Worm (Caenorhabditis elegans) whole organism, L2 larva: Measurements from ENCODE around the gene R03D7.8.

Experiments used
- C34F6.9 ChIP-seq: fragments of 150-350 bp; optimal IDR thresholded peaks from 2 replicates; lab custom pipeline; 2014; ENCODE audit warnings: missing biosample characterization, missing genetic modification characterization
- F13H6.1 ChIP-seq: sonication (generic microtip); optimal IDR thresholded peaks from 2 replicates; lab custom pipeline; 2016; ENCODE audit warnings: missing genetic modification characterization, missing compliant biosample characterization
- Y55F3AM.14 ChIP-seq: fragments of 200-800 bp; sonication (Bioruptor generic); optimal IDR thresholded peaks from 2 replicates; lab custom pipeline; 2018; ENCODE audit warnings: mild to moderate bottlenecking, missing genetic modification characterization, missing compliant biosample characterization
- alr-1 ChIP-seq: fragments of 150-350 bp; optimal IDR thresholded peaks from 2 replicates; lab custom pipeline; 2014; ENCODE audit warnings: missing biosample characterization, missing genetic modification characterization
- aly-2 ChIP-seq: fragments of 150-350 bp; optimal IDR thresholded peaks from 2 replicates; lab custom pipeline; 2014; ENCODE audit warnings: missing biosample characterization, missing genetic modification characterization
- blmp-1 ChIP-seq: sonication (generic microtip); optimal IDR thresholded peaks from 2 replicates; lab custom pipeline; 2017; ENCODE audit warnings: missing genetic modification characterization, mild to moderate bottlenecking, missing compliant biosample characterization, antibody characterized with exemption, moderate library complexity; ENCODE audit not compliant: insufficient read depth
- ceh-16 ChIP-seq: fragments of 150-350 bp; optimal IDR thresholded peaks from 2 replicates; lab custom pipeline; 2014; ENCODE audit warnings: missing biosample characterization, missing genetic modification characterization
- ceh-82 ChIP-seq: fragments of 150-350 bp; optimal IDR thresholded peaks from 2 replicates; lab custom pipeline; 2014; ENCODE audit warnings: missing biosample characterization, missing genetic modification characterization
- dmd-4 ChIP-seq: sonication (generic microtip); optimal IDR thresholded peaks from 2 replicates; lab custom pipeline; 2017; ENCODE audit warnings: missing biosample characterization, missing genetic modification characterization
- egl-27 ChIP-seq: sonication (generic microtip); optimal IDR thresholded peaks from 3 replicates; lab custom pipeline; 2017; ENCODE audit warnings: missing biosample characterization, missing genetic modification reagents, missing genetic modification characterization
- elt-1 ChIP-seq: fragments of 150-350 bp; optimal IDR thresholded peaks from 2 replicates; lab custom pipeline; 2014; ENCODE audit warnings: missing biosample characterization, missing genetic modification characterization
- fos-1 ChIP-seq: fragments of 150-350 bp; optimal IDR thresholded peaks from 2 replicates; lab custom pipeline; 2014; ENCODE audit warnings: missing biosample characterization, missing genetic modification characterization
- gmeb-1 ChIP-seq: fragments of 150-350 bp; optimal IDR thresholded peaks from 2 replicates; lab custom pipeline; 2014; ENCODE audit warnings: missing biosample characterization, missing genetic modification characterization
- lin-13 ChIP-seq: fragments of 150-350 bp; optimal IDR thresholded peaks from 2 replicates; lab custom pipeline; 2014; ENCODE audit warnings: missing biosample characterization, missing genetic modification reagents, missing genetic modification characterization
- lin-39 ChIP-seq: fragments of 150-350 bp; optimal IDR thresholded peaks from 2 replicates; lab custom pipeline; 2014; ENCODE audit warnings: missing biosample characterization, missing genetic modification reagents, missing genetic modification characterization
- lsy-2 ChIP-seq, 2 experiments: fragments of 150-350 bp in 1 of 2; sonication (generic microtip) in 1 of 2; optimal IDR thresholded peaks; 2 replicates each; lab custom pipeline; 2014 to 2017; ENCODE audit warnings: missing biosample characterization in 2 of 2, missing genetic modification characterization in 2 of 2
- mab-5 ChIP-seq: fragments of 150-350 bp; optimal IDR thresholded peaks from 2 replicates; lab custom pipeline; 2014; ENCODE audit warnings: missing biosample characterization, missing genetic modification characterization
- mdl-1 ChIP-seq, 2 experiments: fragments of 150-350 bp in 1 of 2; sonication (generic microtip) in 1 of 2; optimal IDR thresholded peaks; 2 replicates each; lab custom pipeline; 2017; ENCODE audit warnings: missing biosample characterization in 2 of 2, missing genetic modification characterization in 2 of 2
- nhr-10 ChIP-seq: sonication (generic microtip); optimal IDR thresholded peaks from 2 replicates; lab custom pipeline; 2017; ENCODE audit warnings: missing biosample characterization, missing genetic modification characterization
- nhr-12 ChIP-seq: fragments of 150-350 bp; optimal IDR thresholded peaks from 2 replicates; lab custom pipeline; 2014; ENCODE audit warnings: missing biosample characterization, missing genetic modification characterization
- nhr-129 ChIP-seq: fragments of 150-350 bp; optimal IDR thresholded peaks from 2 replicates; lab custom pipeline; 2014; ENCODE audit warnings: missing biosample characterization, missing genetic modification characterization
- nhr-21 ChIP-seq: fragments of 150-350 bp; optimal IDR thresholded peaks from 2 replicates; lab custom pipeline; 2014; ENCODE audit warnings: missing biosample characterization, missing genetic modification characterization
- nhr-237 ChIP-seq: fragments of 150-350 bp; optimal IDR thresholded peaks from 2 replicates; lab custom pipeline; 2014; ENCODE audit warnings: missing biosample characterization, missing genetic modification characterization
- nhr-25 ChIP-seq: fragments of 150-350 bp; sonication (generic microtip); optimal IDR thresholded peaks from 3 replicates; lab custom pipeline; 2014; ENCODE audit warnings: missing biosample characterization, missing genetic modification characterization
- nhr-6 ChIP-seq: fragments of 150-350 bp; optimal IDR thresholded peaks from 2 replicates; lab custom pipeline; 2014; ENCODE audit warnings: missing biosample characterization, missing genetic modification characterization
- sem-4 ChIP-seq: fragments of 150-350 bp; optimal IDR thresholded peaks from 2 replicates; lab custom pipeline; 2014; ENCODE audit warnings: missing biosample characterization, missing genetic modification reagents, missing genetic modification characterization
- skn-1 ChIP-seq: sonication (generic microtip); optimal IDR thresholded peaks from 2 replicates; lab custom pipeline; 2017; ENCODE audit warnings: missing biosample characterization, missing genetic modification characterization
- sma-3 ChIP-seq: sonication (generic microtip); optimal IDR thresholded peaks from 2 replicates; lab custom pipeline; 2016; ENCODE audit warnings: missing genetic modification reagents, missing genetic modification characterization, missing compliant biosample characterization
- sma-9 ChIP-seq, 2 experiments: fragments of 150-350 bp in 1 of 2; sonication (generic microtip) in 1 of 2; optimal IDR thresholded peaks; 2 replicates each; lab custom pipeline; 2014 to 2016; ENCODE audit warnings: missing genetic modification characterization in 2 of 2, mild to moderate bottlenecking in 1 of 2, missing biosample characterization in 1 of 2, missing compliant biosample characterization in 1 of 2, missing genetic modification reagents in 1 of 2, moderate library complexity in 1 of 2
- snpc-4 ChIP-seq: fragments of 150-350 bp; optimal IDR thresholded peaks from 2 replicates; lab custom pipeline; 2014; ENCODE audit warnings: missing biosample characterization, missing genetic modification characterization
- unc-39 ChIP-seq: fragments of 150-350 bp; optimal IDR thresholded peaks from 2 replicates; lab custom pipeline; 2014; ENCODE audit warnings: missing biosample characterization, missing genetic modification characterization
- unc-55 ChIP-seq: fragments of 150-350 bp; sonication (generic microtip); optimal IDR thresholded peaks from 3 replicates; lab custom pipeline; 2014; ENCODE audit warnings: missing biosample characterization, missing genetic modification reagents, missing genetic modification characterization
- ztf-1 ChIP-seq: fragments of 200-800 bp; sonication (Bioruptor generic); conservative IDR thresholded peaks from 2 replicates; pipeline ENCODE4 v1.3.6; 2022; ENCODE audit warnings: missing genetic modification characterization, missing compliant biosample characterization
- ztf-11 ChIP-seq: sonication (generic microtip); optimal IDR thresholded peaks from 2 replicates; lab custom pipeline; 2017; ENCODE audit warnings: missing biosample characterization, missing genetic modification characterization
- ztf-4 ChIP-seq: fragments of 150-350 bp; optimal IDR thresholded peaks from 2 replicates; lab custom pipeline; 2014; ENCODE audit warnings: missing biosample characterization, missing genetic modification characterization

Gene R03D7.8

DNA sequence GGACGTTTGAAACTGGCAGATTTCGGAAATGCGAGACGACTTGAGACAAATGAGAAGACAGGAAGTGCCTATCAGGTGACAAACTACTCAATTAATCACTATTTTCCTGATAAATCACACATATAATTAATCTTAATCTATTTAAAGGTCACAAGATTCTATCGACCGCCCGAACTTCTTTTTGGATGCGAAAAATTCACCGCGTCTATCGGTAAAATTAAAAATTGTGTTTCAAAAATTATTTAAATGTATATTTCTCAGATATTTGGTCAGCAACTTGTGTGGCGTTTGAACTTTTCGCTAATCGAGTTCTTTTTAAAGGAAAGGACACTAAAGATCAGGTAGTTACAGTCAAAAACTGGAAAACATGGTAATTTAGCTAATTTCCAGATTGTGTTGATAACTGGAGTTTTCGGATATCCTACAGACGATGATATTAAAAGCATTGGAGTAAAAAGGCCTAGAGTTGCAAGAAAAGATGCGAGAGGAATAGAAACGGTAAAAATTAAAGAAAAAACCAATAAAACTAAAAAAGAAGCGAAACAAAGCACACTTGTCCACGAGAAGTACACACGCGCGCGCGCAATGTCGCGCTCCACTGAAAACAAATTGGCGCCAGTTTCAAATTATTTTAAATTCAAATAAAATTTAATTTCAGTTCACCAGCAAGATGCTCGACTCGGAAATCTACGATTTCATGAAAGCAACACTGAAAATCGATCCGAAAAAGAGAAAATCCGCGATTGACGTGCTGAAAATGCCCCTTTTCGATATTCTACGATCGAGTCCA, 8.3 kb downstream of the R03D7.8 start:
- TF ChIP-seq aly-2 (no peak), nhr-237 (tag; lab: Kevin White, UChicago) (no peak), nhr-12 (no peak), egl-27 (tag; lab: Kevin White, UChicago) (no peak), sma-9 (GFP tag; optimal IDR thresholded peaks at IDR 0.05; lab: Kevin White, UChicago) (no peak), sma-9 (tag; optimal IDR thresholded peaks at IDR 0.05; lab: Kevin White, UChicago) (no peak)

DNA sequence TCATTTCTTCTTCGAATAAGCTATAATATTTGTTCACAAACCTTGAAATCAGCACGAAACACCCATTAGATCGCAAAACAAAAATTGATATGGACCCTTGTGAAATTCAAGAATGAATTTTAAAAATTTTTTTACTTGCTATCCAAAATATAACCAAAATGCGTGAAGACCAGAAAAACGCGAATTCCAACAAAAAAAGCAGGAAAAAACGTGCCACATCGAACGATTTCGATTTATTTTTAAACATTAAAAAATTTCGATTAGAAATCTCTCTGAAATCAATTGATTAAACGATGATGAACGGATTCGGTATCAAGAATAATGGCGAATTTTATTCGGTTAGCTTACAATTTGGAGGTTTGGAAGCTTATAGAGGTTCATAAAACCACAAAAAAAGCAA, 9.4 kb downstream of the R03D7.8 start, which contains the start of the genes tceb-3 and gskl-1:
Gene tceb-3 (minus strand): TSS at position 101 of the 400 bp plus-strand sequence.
Gene gskl-1 (plus strand): TSS at position 243 of the 400 bp plus-strand sequence.
- no peak for TF ChIP-seq lin-39
- TF ChIP-seq nhr-6 (tag; lab: Kevin White, UChicago), result no peak
- no peak for TF ChIP-seq nhr-12
- no peak for TF ChIP-seq skn-1 (tag; lab: Kevin White, UChicago)
- TF ChIP-seq mdl-1 (tag; optimal IDR thresholded peaks at IDR 0.05; lab: Kevin White, UChicago), result no peak
- no peak for TF ChIP-seq ztf-11 (tag; lab: Kevin White, UChicago)
- no peak for TF ChIP-seq ztf-4
- no peak for TF ChIP-seq sma-9 (GFP tag; optimal IDR thresholded peaks at IDR 0.05; lab: Kevin White, UChicago)
- TF ChIP-seq sma-9 (tag; optimal IDR thresholded peaks at IDR 0.05; lab: Kevin White, UChicago), result no peak
- no peak for TF ChIP-seq lin-13 (GFP tag; lab: Kevin White, UChicago)
- TF ChIP-seq elt-1 (tag; lab: Kevin White, UChicago), result no peak
- no peak for TF ChIP-seq ceh-16 (tag; lab: Kevin White, UChicago)
- TF ChIP-seq nhr-21 (tag; lab: Kevin White, UChicago), result no peak
- TF ChIP-seq sma-3 (GFP tag; lab: Kevin White, UChicago), result no peak
- TF ChIP-seq Y55F3AM.14, result no peak

DNA sequence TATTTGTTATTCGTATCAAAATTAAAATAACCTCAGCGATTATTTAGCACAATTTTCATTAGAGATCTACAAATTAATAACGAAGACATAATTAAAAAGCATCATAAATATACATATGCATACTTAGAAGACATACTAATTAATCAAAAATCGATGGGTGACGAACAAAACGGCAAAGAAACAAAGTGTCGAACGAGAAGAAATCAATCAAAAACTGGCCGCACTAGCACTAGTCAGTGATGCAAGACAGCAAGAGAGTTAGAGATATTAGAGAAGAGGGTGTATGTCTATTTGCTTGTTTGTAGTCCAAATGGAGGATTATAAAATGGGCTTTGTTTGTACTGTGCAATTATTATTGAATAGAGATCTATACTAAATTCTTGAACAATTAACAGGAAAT, 9.8 kb downstream of the R03D7.8 start:
- TF ChIP-seq dmd-4 (tag; lab: Kevin White, UChicago) (no peak), unc-55 (GFP tag; lab: Kevin White, UChicago) (peak; percentile 57), sem-4 (tag; lab: Kevin White, UChicago) (peak; percentile 44), sma-9 (GFP tag; optimal IDR thresholded peaks at IDR 0.05; lab: Kevin White, UChicago) (peak; percentile 11), sma-9 (tag; optimal IDR thresholded peaks at IDR 0.05; lab: Kevin White, UChicago) (no peak), elt-1 (tag; lab: Kevin White, UChicago) (no peak), lsy-2 (tag; optimal IDR thresholded peaks at IDR 0.05; lab: Kevin White, UChicago) (peak in 1 of 2 experiments; percentile 50), nhr-129 (tag; lab: Kevin White, UChicago) (peak; percentile 64), nhr-21 (tag; lab: Kevin White, UChicago) (no peak), mdl-1 (tag; optimal IDR thresholded peaks at IDR 0.05; lab: Kevin White, UChicago) (peak in 1 of 2 experiments; percentile 23), ztf-1 (GFP tag; lab: Robert Waterston, UW) (no peak), nhr-6 (tag; lab: Kevin White, UChicago) (no peak), C34F6.9 (tag; lab: Kevin White, UChicago) (peak; percentile 58), nhr-10 (tag; lab: Kevin White, UChicago) (no peak), gmeb-1 (tag; lab: Kevin White, UChicago) (no peak), unc-39 (tag; lab: Kevin White, UChicago) (no peak), lin-39 (peak; percentile 84), nhr-25 (tag; lab: Kevin White, UChicago) (peak; percentile 2), fos-1 (tag; lab: Kevin White, UChicago) (peak; percentile 28), F13H6.1 (tag; lab: Kevin White, UChicago) (peak; percentile 6), ceh-16 (tag; lab: Kevin White, UChicago) (peak; percentile 20), ceh-82 (tag; lab: Kevin White, UChicago) (no peak), ztf-4 (peak; percentile 16), Y55F3AM.14 (no peak), snpc-4 (tag; lab: Kevin White, UChicago) (no peak), alr-1 (no peak), mab-5 (tag; lab: Kevin White, UChicago) (peak; percentile 68)

DNA sequence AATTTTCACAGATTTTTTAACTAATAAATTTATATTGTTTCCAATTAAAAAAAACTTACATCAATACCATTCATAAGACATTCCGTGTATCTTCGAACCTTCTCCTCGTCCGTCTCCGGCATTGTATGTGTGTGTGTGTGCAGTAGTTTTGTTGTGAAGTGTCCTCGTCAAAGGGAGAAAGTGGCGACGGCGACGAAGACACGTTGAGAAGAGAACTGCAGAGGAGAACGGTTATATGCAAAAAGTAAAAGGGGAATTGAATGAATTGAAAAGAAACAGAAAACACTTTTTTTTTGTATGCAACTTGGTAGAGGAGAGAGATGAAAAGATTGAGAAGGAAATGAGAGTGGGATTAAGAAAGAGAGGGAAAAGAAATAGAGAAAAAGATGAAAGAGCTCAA, 11.2 kb downstream of the R03D7.8 start:
- TF ChIP-seq blmp-1 (peak; percentile 35), unc-55 (GFP tag; lab: Kevin White, UChicago) (peak; percentile 19), aly-2 (no peak), mab-5 (tag; lab: Kevin White, UChicago) (no peak)
